Worm (Caenorhabditis elegans) whole organism, L3 larva: ENCODE measurements around the gene gei-1.

Source experiments
- ama-1 ChIP-seq: fragments of 150-350 bp; optimal IDR thresholded peaks from 2 replicates; lab custom pipeline; 2018
- egl-27 ChIP-seq: sonication (generic microtip); optimal IDR thresholded peaks from 4 replicates; lab custom pipeline; 2017; ENCODE audit warnings: missing biosample characterization, missing genetic modification reagents, missing genetic modification characterization
- elt-2 ChIP-seq: sonication (generic microtip); optimal IDR thresholded peaks from 2 replicates; lab custom pipeline; 2016; ENCODE audit warnings: missing genetic modification reagents, mild to moderate bottlenecking, missing genetic modification characterization, missing compliant biosample characterization
- elt-3 ChIP-seq, 3 experiments: fragments of 150-350 bp in 1 of 3; sonication (generic microtip) in 2 of 3; optimal IDR thresholded peaks; 2 replicates in 2 of 3; 4 replicates in 1 of 3; lab custom pipeline; 2014 to 2017; ENCODE audit warnings: missing biosample characterization in 3 of 3, missing genetic modification characterization in 3 of 3
- hmg-11 ChIP-seq: sonication (generic microtip); optimal IDR thresholded peaks from 2 replicates; lab custom pipeline; 2016; ENCODE audit warnings: missing genetic modification characterization, missing compliant biosample characterization
- lin-39 ChIP-seq: fragments of 150-350 bp; optimal IDR thresholded peaks from 2 replicates; lab custom pipeline; 2018; ENCODE audit warnings: missing biosample characterization, missing genetic modification reagents, missing genetic modification characterization
- nhr-11 ChIP-seq: fragments of 150-350 bp; optimal IDR thresholded peaks from 2 replicates; lab custom pipeline; 2014; ENCODE audit warnings: missing biosample characterization, missing genetic modification characterization
- nhr-12 ChIP-seq: fragments of 150-350 bp; optimal IDR thresholded peaks from 2 replicates; lab custom pipeline; 2014; ENCODE audit warnings: missing biosample characterization, missing genetic modification characterization
- nhr-23 ChIP-seq: fragments of 150-350 bp; optimal IDR thresholded peaks from 2 replicates; lab custom pipeline; 2014; ENCODE audit warnings: missing biosample characterization, missing genetic modification reagents, missing genetic modification characterization
- nhr-237 ChIP-seq: fragments of 150-350 bp; optimal IDR thresholded peaks from 2 replicates; lab custom pipeline; 2014; ENCODE audit warnings: missing biosample characterization, missing genetic modification characterization
- nhr-25 ChIP-seq: sonication (generic microtip); optimal IDR thresholded peaks from 2 replicates; lab custom pipeline; 2017; ENCODE audit warnings: missing biosample characterization, missing genetic modification characterization
- pha-4 ChIP-seq: fragments of 150-350 bp; optimal IDR thresholded peaks from 2 replicates; lab custom pipeline; 2014; ENCODE audit warnings: missing biosample characterization, missing genetic modification reagents, missing genetic modification characterization
- sea-2 ChIP-seq: fragments of 150-350 bp; sonication (generic microtip); optimal IDR thresholded peaks from 4 replicates; lab custom pipeline; 2014; ENCODE audit warnings: missing biosample characterization, missing genetic modification reagents, missing genetic modification characterization

- TF ChIP-seq nhr-11 (tag; lab: Kevin White, UChicago) (no peak), elt-2 (tag; lab: Kevin White, UChicago) (no peak), ama-1 (lab: Kevin White, UChicago) (no peak), lin-39 (tag; lab: Kevin White, UChicago) (no peak), hmg-11 (peak; percentile 2), pha-4 (tag; lab: Kevin White, UChicago) (peak; percentile 98), nhr-237 (no peak), egl-27 (tag; lab: Kevin White, UChicago) (no peak), nhr-25 (tag; lab: Kevin White, UChicago) (no peak), nhr-12 (tag; lab: Kevin White, UChicago) (no peak), sea-2 (no peak), elt-3 (tag; optimal IDR thresholded peaks at IDR 0.05; lab: Kevin White, UChicago) (no peak), nhr-23 (no peak)
Measured at ce11 chrIII:3343463-3343862, 1.2 kb upstream of the gei-1 start.
